Worm (Caenorhabditis elegans): Measurements from ENCODE around the gene lab-2.

DNA sequence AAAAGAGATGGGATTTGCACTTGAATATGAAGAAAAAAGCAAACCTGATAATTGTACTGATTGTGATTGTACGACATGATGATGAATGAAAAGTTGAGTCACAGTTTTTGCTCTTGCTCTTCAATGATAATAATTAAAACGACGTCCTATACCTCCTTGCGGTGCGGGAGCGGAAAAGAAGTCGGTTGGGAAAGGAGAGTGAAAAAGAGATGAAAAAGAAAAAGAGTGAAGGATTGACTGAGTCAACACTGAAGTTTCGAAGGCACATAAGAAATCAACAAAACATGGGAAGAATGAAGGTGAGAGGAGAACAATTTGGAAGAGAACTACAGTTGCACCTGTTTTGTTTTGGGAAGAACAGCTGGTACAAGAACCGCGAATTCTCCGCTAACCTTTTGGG, 10.0 kb downstream of the lab-2 start, which contains the start of gene F56C9.8:
- TF ChIP-seq nfya-1 (tag; optimal IDR thresholded peaks at IDR 0.05; ENCODE audit: insufficient read depth) (no peak), nhr-77 (tag; optimal IDR thresholded peaks at IDR 0.05) (no peak), lin-39 (tag; optimal IDR thresholded peaks at IDR 0.05) (no peak), mdl-1 (tag; optimal IDR thresholded peaks at IDR 0.05) (no peak), egl-5 (tag; optimal IDR thresholded peaks at IDR 0.05) (no peak), jun-1 (tag; optimal IDR thresholded peaks at IDR 0.05) (no peak), unc-62 (GFP tag; optimal IDR thresholded peaks at IDR 0.05) (no peak), egl-27 (tag; optimal IDR thresholded peaks at IDR 0.05) (no peak), tbx-2 (tag; optimal IDR thresholded peaks at IDR 0.05) (no peak)
